Worm (Caenorhabditis elegans) whole organism, mixed stage, embryonic: Measurements from ENCODE around the gene C25D7.15.

Experiments used
- ces-1 ChIP-seq: fragments of 150-350 bp; optimal IDR thresholded peaks from 2 replicates; lab custom pipeline; 2014; ENCODE audit warnings: missing biosample characterization, missing genetic modification reagents, missing genetic modification characterization
- ham-2 ChIP-seq: fragments of 200-800 bp; sonication (Bioruptor generic); optimal IDR thresholded peaks from 2 replicates; lab custom pipeline; 2018; ENCODE audit warnings: mild to moderate bottlenecking, missing genetic modification characterization, missing compliant biosample characterization
- lin-13 ChIP-seq: fragments of 150-350 bp; optimal IDR thresholded peaks from 2 replicates; lab custom pipeline; 2014; ENCODE audit warnings: missing biosample characterization, missing genetic modification characterization
- lsy-2 ChIP-seq: fragments of 150-350 bp; optimal IDR thresholded peaks from 2 replicates; lab custom pipeline; 2014; ENCODE audit warnings: missing biosample characterization, missing genetic modification characterization
- nhr-12 ChIP-seq: fragments of 150-350 bp; optimal IDR thresholded peaks from 2 replicates; lab custom pipeline; 2014; ENCODE audit warnings: missing biosample characterization, missing genetic modification characterization
- unc-39 ChIP-seq: fragments of 150-350 bp; optimal IDR thresholded peaks from 2 replicates; lab custom pipeline; 2014; ENCODE audit warnings: missing biosample characterization, missing genetic modification characterization

- TF ChIP-seq ham-2 (no peak), lsy-2 (tag; lab: Kevin White, UChicago) (no peak), nhr-12 (tag; lab: Kevin White, UChicago) (no peak), unc-39 (tag; lab: Kevin White, UChicago) (no peak), ces-1 (GFP tag; lab: Kevin White, UChicago) (no peak), lin-13 (tag; lab: Kevin White, UChicago) (no peak)
Observed at ce11 chrV:15087207-15087706, 27.6 kb downstream of the C25D7.15 start, which contains the start of the genes C01G10.15 and C01G10.6.
